Worm (Caenorhabditis elegans): Measurements from ENCODE around the gene mpst-1.

Gene mpst-1

ce11 chrV:11799252-11799822 is 27.5 kb downstream of the mpst-1 start:
- TF ChIP-seq hmbx-1 (tag; optimal IDR thresholded peaks at IDR 0.05) = no peak
- TF ChIP-seq hmg-4 (GFP tag; optimal IDR thresholded peaks at IDR 0.05) = no peak
- no peak for TF ChIP-seq ceh-36 (tag; optimal IDR thresholded peaks at IDR 0.05)
- TF ChIP-seq sea-1 (GFP tag; conservative IDR thresholded peaks at IDR 0.05) = no peak
- TF ChIP-seq tra-4 (tag; optimal IDR thresholded peaks at IDR 0.05) = no peak
- no peak for TF ChIP-seq tbx-11 (GFP tag; IDR thresholded peaks at IDR 0.05)
- no peak for TF ChIP-seq flt-1 (GFP tag; IDR thresholded peaks at IDR 0.05)
- TF ChIP-seq tbx-37 (GFP tag; conservative IDR thresholded peaks at IDR 0.05) = no peak
- no peak for TF ChIP-seq B0310.2 (tag; optimal IDR thresholded peaks at IDR 0.05)
- TF ChIP-seq pes-1 (GFP tag; IDR thresholded peaks at IDR 0.05) = no peak
- no peak for TF ChIP-seq aly-1 (tag; optimal IDR thresholded peaks at IDR 0.05)
- TF ChIP-seq ama-1 (optimal IDR thresholded peaks at IDR 0.05) = no peak
- no peak for TF ChIP-seq hnd-1 (tag; optimal IDR thresholded peaks at IDR 0.05)
- TF ChIP-seq ceh-13 (GFP tag; optimal IDR thresholded peaks at IDR 0.05) = no peak

- TF ChIP-seq ceh-13 (GFP tag; optimal IDR thresholded peaks at IDR 0.05) (no peak), ceh-36 (tag; optimal IDR thresholded peaks at IDR 0.05) (no peak), hnd-1 (tag; optimal IDR thresholded peaks at IDR 0.05) (no peak), ets-7 (tag; optimal IDR thresholded peaks at IDR 0.05) (no peak), scrt-1 (GFP tag; IDR thresholded peaks at IDR 0.05) (no peak), tbx-37 (GFP tag; conservative IDR thresholded peaks at IDR 0.05) (no peak), ama-1 (optimal IDR thresholded peaks at IDR 0.05) (no peak), hmbx-1 (tag; optimal IDR thresholded peaks at IDR 0.05) (no peak), B0310.2 (tag; optimal IDR thresholded peaks at IDR 0.05) (no peak), flt-1 (GFP tag; IDR thresholded peaks at IDR 0.05) (no peak), tbx-11 (GFP tag; IDR thresholded peaks at IDR 0.05) (no peak), aly-1 (tag; optimal IDR thresholded peaks at IDR 0.05) (no peak), F13C5.2 (tag; optimal IDR thresholded peaks at IDR 0.05) (no peak), pes-1 (GFP tag; IDR thresholded peaks at IDR 0.05) (no peak), hmg-4 (GFP tag; optimal IDR thresholded peaks at IDR 0.05) (no peak), sea-1 (GFP tag; conservative IDR thresholded peaks at IDR 0.05) (no peak), tra-4 (tag; optimal IDR thresholded peaks at IDR 0.05) (no peak)
Observed at ce11 chrV:11798320-11798719, 28.5 kb downstream of the mpst-1 start.

ce11 chrV:11797272-11797855 is 29.5 kb downstream of the mpst-1 start:
- TF ChIP-seq aly-1 (tag; optimal IDR thresholded peaks at IDR 0.05) = no peak
- no peak for TF ChIP-seq B0310.2 (tag; optimal IDR thresholded peaks at IDR 0.05)
- TF ChIP-seq tbx-11 (GFP tag; IDR thresholded peaks at IDR 0.05) = no peak
- no peak for TF ChIP-seq pes-1 (GFP tag; IDR thresholded peaks at IDR 0.05)
- TF ChIP-seq ceh-13 (GFP tag; optimal IDR thresholded peaks at IDR 0.05) = no peak
- no peak for TF ChIP-seq hmbx-1 (tag; optimal IDR thresholded peaks at IDR 0.05)
- no peak for TF ChIP-seq tra-4 (tag; optimal IDR thresholded peaks at IDR 0.05)
- TF ChIP-seq hnd-1 (tag; optimal IDR thresholded peaks at IDR 0.05) = no peak
- no peak for TF ChIP-seq F13C5.2 (tag; optimal IDR thresholded peaks at IDR 0.05)
- TF ChIP-seq ets-7 (tag; optimal IDR thresholded peaks at IDR 0.05) = no peak
- TF ChIP-seq ceh-36 (tag; optimal IDR thresholded peaks at IDR 0.05) = no peak
- TF ChIP-seq ama-1 (optimal IDR thresholded peaks at IDR 0.05) = no peak
- no peak for TF ChIP-seq flt-1 (GFP tag; IDR thresholded peaks at IDR 0.05)
- no peak for TF ChIP-seq scrt-1 (GFP tag; IDR thresholded peaks at IDR 0.05)
- no peak for TF ChIP-seq hmg-4 (GFP tag; optimal IDR thresholded peaks at IDR 0.05)
- TF ChIP-seq tbx-37 (GFP tag; conservative IDR thresholded peaks at IDR 0.05) = no peak
- no peak for TF ChIP-seq sea-1 (GFP tag; conservative IDR thresholded peaks at IDR 0.05)

- TF ChIP-seq hnd-1 (tag; optimal IDR thresholded peaks at IDR 0.05) (no peak), ets-7 (tag; optimal IDR thresholded peaks at IDR 0.05) (no peak), flt-1 (GFP tag; IDR thresholded peaks at IDR 0.05) (no peak), ama-1 (optimal IDR thresholded peaks at IDR 0.05) (no peak), hmg-4 (GFP tag; optimal IDR thresholded peaks at IDR 0.05) (no peak), sea-1 (GFP tag; conservative IDR thresholded peaks at IDR 0.05) (no peak), aly-1 (tag; optimal IDR thresholded peaks at IDR 0.05) (no peak), B0310.2 (tag; optimal IDR thresholded peaks at IDR 0.05) (no peak), ceh-13 (GFP tag; optimal IDR thresholded peaks at IDR 0.05) (no peak), pes-1 (GFP tag; IDR thresholded peaks at IDR 0.05) (no peak), F13C5.2 (tag; optimal IDR thresholded peaks at IDR 0.05) (no peak)
Observed at ce11 chrV:11796343-11796742, 30.5 kb downstream of the mpst-1 start.

- TF ChIP-seq ceh-36 (tag; optimal IDR thresholded peaks at IDR 0.05) = no peak
- no peak for TF ChIP-seq flt-1 (GFP tag; IDR thresholded peaks at IDR 0.05)
- no peak for TF ChIP-seq aly-1 (tag; optimal IDR thresholded peaks at IDR 0.05)
- TF ChIP-seq scrt-1 (GFP tag; IDR thresholded peaks at IDR 0.05) = no peak
- no peak for TF ChIP-seq pes-1 (GFP tag; IDR thresholded peaks at IDR 0.05)
- no peak for TF ChIP-seq ets-7 (tag; optimal IDR thresholded peaks at IDR 0.05)
- no peak for TF ChIP-seq ceh-13 (GFP tag; optimal IDR thresholded peaks at IDR 0.05)
- no peak for TF ChIP-seq F13C5.2 (tag; optimal IDR thresholded peaks at IDR 0.05)
- no peak for TF ChIP-seq tbx-11 (GFP tag; IDR thresholded peaks at IDR 0.05)
- TF ChIP-seq ama-1 (optimal IDR thresholded peaks at IDR 0.05) = no peak
- TF ChIP-seq hmg-4 (GFP tag; optimal IDR thresholded peaks at IDR 0.05) = no peak
- TF ChIP-seq hmbx-1 (tag; optimal IDR thresholded peaks at IDR 0.05) = no peak
- no peak for TF ChIP-seq tra-4 (tag; optimal IDR thresholded peaks at IDR 0.05)
- no peak for TF ChIP-seq sea-1 (GFP tag; conservative IDR thresholded peaks at IDR 0.05)
Observed at ce11 chrV:11795352-11795751, 31.5 kb downstream of the mpst-1 start.

ce11 chrV:11794172-11794571 is 32.7 kb downstream of the mpst-1 start:
- TF ChIP-seq ets-7 (tag; optimal IDR thresholded peaks at IDR 0.05) (no peak), tbx-37 (GFP tag; conservative IDR thresholded peaks at IDR 0.05) (no peak), F13C5.2 (tag; optimal IDR thresholded peaks at IDR 0.05) (no peak), hmg-4 (GFP tag; optimal IDR thresholded peaks at IDR 0.05) (no peak), hnd-1 (tag; optimal IDR thresholded peaks at IDR 0.05) (no peak), tbx-11 (GFP tag; IDR thresholded peaks at IDR 0.05) (no peak), hmbx-1 (tag; optimal IDR thresholded peaks at IDR 0.05) (no peak), ama-1 (optimal IDR thresholded peaks at IDR 0.05) (no peak), tra-4 (tag; optimal IDR thresholded peaks at IDR 0.05) (no peak), sea-1 (GFP tag; conservative IDR thresholded peaks at IDR 0.05) (no peak)

- TF ChIP-seq tra-4 (tag; optimal IDR thresholded peaks at IDR 0.05) = no peak
- TF ChIP-seq ceh-36 (tag; optimal IDR thresholded peaks at IDR 0.05) = no peak
- no peak for TF ChIP-seq scrt-1 (GFP tag; IDR thresholded peaks at IDR 0.05)
- TF ChIP-seq hmbx-1 (tag; optimal IDR thresholded peaks at IDR 0.05) = no peak
- TF ChIP-seq aly-1 (tag; optimal IDR thresholded peaks at IDR 0.05) = no peak
- TF ChIP-seq B0310.2 (tag; optimal IDR thresholded peaks at IDR 0.05) = no peak
- TF ChIP-seq flt-1 (GFP tag; IDR thresholded peaks at IDR 0.05) = no peak
- TF ChIP-seq tbx-11 (GFP tag; IDR thresholded peaks at IDR 0.05) = no peak
- no peak for TF ChIP-seq tbx-37 (GFP tag; conservative IDR thresholded peaks at IDR 0.05)
- no peak for TF ChIP-seq pes-1 (GFP tag; IDR thresholded peaks at IDR 0.05)
- no peak for TF ChIP-seq hmg-4 (GFP tag; optimal IDR thresholded peaks at IDR 0.05)
- no peak for TF ChIP-seq F13C5.2 (tag; optimal IDR thresholded peaks at IDR 0.05)
- no peak for TF ChIP-seq ceh-13 (GFP tag; optimal IDR thresholded peaks at IDR 0.05)
- no peak for TF ChIP-seq ama-1 (optimal IDR thresholded peaks at IDR 0.05)
- no peak for TF ChIP-seq hnd-1 (tag; optimal IDR thresholded peaks at IDR 0.05)
- TF ChIP-seq ets-7 (tag; optimal IDR thresholded peaks at IDR 0.05) = no peak
- TF ChIP-seq sea-1 (GFP tag; conservative IDR thresholded peaks at IDR 0.05) = no peak
Observed at ce11 chrV:11789474-11789873, 37.4 kb downstream of the mpst-1 start, which contains the start of gene D2023.1. D2023.1 (plus strand) TSS chrV:11789550.

Measured in whole organism, early embryonic.